Fruit fly (Drosophila melanogaster) whole organism, embryonic: ENCODE data around the gene alpha4GT2.
A peak's percentile ranks its signal among the peaks of the same experiment; 100 is the strongest.

Source experiments
- Atf-2 ChIP-seq: fragments of 200-800 bp; sonication (Bioruptor generic); optimal IDR thresholded peaks from 2 replicates; lab custom pipeline; 2016; ENCODE audit warnings: missing biosample characterization, missing genetic modification characterization
- CG10147 ChIP-seq: fragments of 200-800 bp; sonication (Bioruptor generic); optimal IDR thresholded peaks from 2 replicates; lab custom pipeline; 2019; ENCODE audit warnings: missing biosample characterization, mild to moderate bottlenecking, missing genetic modification characterization, moderate library complexity
- CG10543 ChIP-seq: fragments of 200-800 bp; sonication (Bioruptor generic); optimal IDR thresholded peaks from 3 replicates; lab custom pipeline; 2017; ENCODE audit warnings: missing biosample characterization, mild to moderate bottlenecking, missing genetic modification characterization, moderate library complexity
- CG10979 ChIP-seq: fragments of 200-800 bp; sonication (Bioruptor generic); optimal IDR thresholded peaks from 2 replicates; lab custom pipeline; 2018; ENCODE audit warnings: missing biosample characterization, mild to moderate bottlenecking, missing genetic modification characterization, moderate library complexity
- CG11504 ChIP-seq: fragments of 200-800 bp; sonication (Bioruptor generic); optimal IDR thresholded peaks from 3 replicates; lab custom pipeline; 2019; ENCODE audit warnings: missing biosample characterization, mild to moderate bottlenecking, missing genetic modification characterization, moderate library complexity
- CG12659 ChIP-seq: fragments of 200-800 bp; sonication (Bioruptor generic); optimal IDR thresholded peaks from 3 replicates; lab custom pipeline; 2017; ENCODE audit warnings: mild to moderate bottlenecking, missing biosample characterization, missing genetic modification reagents, missing genetic modification characterization
- CG12744 ChIP-seq: fragments of 200-800 bp; sonication (Bioruptor generic); optimal IDR thresholded peaks from 2 replicates; lab custom pipeline; 2016; ENCODE audit warnings: missing biosample characterization, missing genetic modification characterization
- CG13424 ChIP-seq: fragments of 200-800 bp; sonication (Bioruptor generic); optimal IDR thresholded peaks from 2 replicates; lab custom pipeline; 2019; ENCODE audit warnings: missing biosample characterization, mild to moderate bottlenecking, missing genetic modification characterization, moderate library complexity
- CG15269 ChIP-seq: fragments of 200-800 bp; sonication (Bioruptor generic); optimal IDR thresholded peaks from 2 replicates; lab custom pipeline; 2018; ENCODE audit warnings: missing biosample characterization, mild to moderate bottlenecking, missing genetic modification characterization, moderate library complexity
- CG15696 ChIP-seq: fragments of 200-800 bp; sonication (Bioruptor generic); optimal IDR thresholded peaks from 2 replicates; lab custom pipeline; 2019; ENCODE audit warnings: missing biosample characterization, mild to moderate bottlenecking, missing genetic modification characterization, moderate library complexity
- CG17186 ChIP-seq: fragments of 200-800 bp; sonication (Bioruptor generic); optimal IDR thresholded peaks from 3 replicates; lab custom pipeline; 2017; ENCODE audit warnings: missing biosample characterization, missing genetic modification reagents, missing genetic modification characterization
- CG17568 ChIP-seq: fragments of 200-800 bp; sonication (Bioruptor generic); optimal IDR thresholded peaks from 2 replicates; lab custom pipeline; 2018; ENCODE audit warnings: missing biosample characterization, mild to moderate bottlenecking, missing genetic modification characterization, moderate library complexity
- CG18262 ChIP-seq: fragments of 200-800 bp; optimal IDR thresholded peaks from 3 replicates; lab custom pipeline; 2019; ENCODE audit warnings: missing biosample characterization, mild to moderate bottlenecking, missing genetic modification characterization, moderate library complexity
- CG18599 ChIP-seq: fragments of 200-800 bp; sonication (Bioruptor generic); optimal IDR thresholded peaks from 3 replicates; lab custom pipeline; 2017; ENCODE audit warnings: missing biosample characterization, missing genetic modification characterization, mild to moderate bottlenecking, moderate library complexity, missing genetic modification reagents
- CG2116 ChIP-seq: fragments of 200-800 bp; sonication (Bioruptor generic); optimal IDR thresholded peaks from 3 replicates; lab custom pipeline; 2018; ENCODE audit warnings: missing biosample characterization, mild to moderate bottlenecking, missing genetic modification characterization
- CG2678 ChIP-seq: fragments of 200-800 bp; sonication (Bioruptor generic); optimal IDR thresholded peaks from 3 replicates; lab custom pipeline; 2019; ENCODE audit warnings: missing biosample characterization, mild to moderate bottlenecking, missing genetic modification characterization, moderate library complexity
- CG3726 ChIP-seq: fragments of 200-800 bp; sonication (Bioruptor generic); IDR thresholded peaks from 3 replicates; pipeline ENCODE4, ENCODE4 v1.3.6; 2022; ENCODE audit warnings: missing biosample characterization, missing genetic modification characterization
- CG4328 ChIP-seq: fragments of 200-800 bp; sonication (Bioruptor generic); optimal IDR thresholded peaks from 3 replicates; lab custom pipeline; 2017; ENCODE audit warnings: missing biosample characterization, missing genetic modification reagents, missing genetic modification characterization
- CG4424 ChIP-seq: fragments of 200-800 bp; sonication (Bioruptor generic); optimal IDR thresholded peaks from 3 replicates; lab custom pipeline; 2016; ENCODE audit warnings: missing biosample characterization, missing genetic modification characterization
- CG6765 ChIP-seq: fragments of 200-800 bp; sonication (Bioruptor generic); optimal IDR thresholded peaks from 3 replicates; lab custom pipeline; 2017; ENCODE audit warnings: missing biosample characterization, mild to moderate bottlenecking, missing genetic modification characterization
- CG7839 ChIP-seq: fragments of 200-800 bp; sonication (Bioruptor generic); optimal IDR thresholded peaks from 3 replicates; lab custom pipeline; 2018; ENCODE audit warnings: missing biosample characterization, mild to moderate bottlenecking, missing genetic modification characterization, moderate library complexity
- CG8765 ChIP-seq: fragments of 200-800 bp; sonication (Bioruptor generic); IDR thresholded peaks from 2 replicates; pipeline ENCODE4 v1.3.6; 2022; ENCODE audit warnings: missing biosample characterization, missing genetic modification characterization
- CG9727 ChIP-seq: fragments of 200-800 bp; sonication (Bioruptor generic); optimal IDR thresholded peaks from 3 replicates; lab custom pipeline; 2017; ENCODE audit warnings: missing biosample characterization, mild to moderate bottlenecking, missing genetic modification characterization
- CG9817 ChIP-seq: fragments of 200-800 bp; sonication (Bioruptor generic); optimal IDR thresholded peaks from 2 replicates; lab custom pipeline; 2018; ENCODE audit warnings: missing biosample characterization, mild to moderate bottlenecking, missing genetic modification characterization, moderate library complexity
- CG9932 ChIP-seq: fragments of 200-800 bp; sonication (Bioruptor generic); IDR thresholded peaks from 2 replicates; pipeline ENCODE4 v1.3.6; 2022; ENCODE audit warnings: missing biosample characterization, missing genetic modification characterization
- Chrac-16 ChIP-seq: fragments of 200-800 bp; sonication (Bioruptor generic); optimal IDR thresholded peaks from 3 replicates; lab custom pipeline; 2016; ENCODE audit warnings: missing biosample characterization, missing genetic modification characterization
- CoRest ChIP-seq: fragments of 200-800 bp; sonication (Bioruptor generic); optimal IDR thresholded peaks from 3 replicates; lab custom pipeline; 2018; ENCODE audit warnings: missing biosample characterization, mild to moderate bottlenecking, missing genetic modification characterization, moderate library complexity
- Elba2 ChIP-seq: fragments of 200-800 bp; sonication (Bioruptor generic); optimal IDR thresholded peaks from 3 replicates; lab custom pipeline; 2016; ENCODE audit warnings: missing biosample characterization, missing genetic modification characterization
- Hmr ChIP-seq: fragments of 200-800 bp; sonication (Bioruptor generic); optimal IDR thresholded peaks from 3 replicates; lab custom pipeline; 2017; ENCODE audit warnings: mild to moderate bottlenecking, missing biosample characterization, missing genetic modification reagents, missing genetic modification characterization
- Hr51 ChIP-seq, 2 experiments: fragments of 200-800 bp; sonication (Bioruptor generic); optimal IDR thresholded peaks; 2 replicates in 1 of 2; 3 replicates in 1 of 2; lab custom pipeline; 2016 to 2018; ENCODE audit warnings: missing biosample characterization in 2 of 2, missing genetic modification characterization in 2 of 2, mild to moderate bottlenecking in 1 of 2, moderate library complexity in 1 of 2
- Meics ChIP-seq: fragments of 200-800 bp; sonication (Bioruptor generic); optimal IDR thresholded peaks from 2 replicates; lab custom pipeline; 2017; ENCODE audit warnings: missing biosample characterization, mild to moderate bottlenecking, missing genetic modification characterization
- Stat92E ChIP-seq, 3 experiments: fragments of >200 bp in 2 of 3; fragments of 200-800 bp in 1 of 3; sonication (Bioruptor generic) in 1 of 3; optimal IDR thresholded peaks; 2 replicates each; lab custom pipeline; 2017 to 2019; ENCODE audit warnings: missing biosample characterization in 3 of 3, missing genetic modification characterization in 3 of 3, mild to moderate bottlenecking in 1 of 3, moderate library complexity in 1 of 3
- bcd ChIP-seq: fragments of 200-800 bp; sonication (Bioruptor generic); optimal IDR thresholded peaks from 2 replicates; lab custom pipeline; 2017; ENCODE audit warnings: missing biosample characterization, mild to moderate bottlenecking, missing genetic modification characterization
- caup ChIP-seq: fragments of 200-800 bp; sonication (Bioruptor generic); optimal IDR thresholded peaks from 3 replicates; lab custom pipeline; 2017; ENCODE audit warnings: missing biosample characterization, mild to moderate bottlenecking, missing genetic modification characterization, moderate library complexity; ENCODE audit not compliant: severe bottlenecking
- cwo ChIP-seq: fragments of 200-800 bp; sonication (Bioruptor generic); optimal IDR thresholded peaks from 3 replicates; lab custom pipeline; 2017; ENCODE audit warnings: missing biosample characterization, missing genetic modification characterization, mild to moderate bottlenecking, moderate library complexity, missing genetic modification reagents
- dan ChIP-seq: fragments of 200-800 bp; sonication (Bioruptor generic); IDR thresholded peaks from 2 replicates; pipeline ENCODE4 v1.3.6; 2022; ENCODE audit warnings: missing biosample characterization, missing genetic modification characterization
- dmrt99B ChIP-seq: fragments of 200-800 bp; sonication (Bioruptor generic); optimal IDR thresholded peaks from 2 replicates; lab custom pipeline; 2018; ENCODE audit warnings: missing biosample characterization, mild to moderate bottlenecking, missing genetic modification characterization, moderate library complexity
- gem ChIP-seq: fragments of 200-800 bp; sonication (Bioruptor generic); optimal IDR thresholded peaks from 2 replicates; lab custom pipeline; 2019; ENCODE audit warnings: missing biosample characterization, mild to moderate bottlenecking, missing genetic modification characterization, moderate library complexity
- hkb ChIP-seq, 2 experiments: fragments of 200-800 bp in 1 of 2; fragments of >200 bp in 1 of 2; sonication (Bioruptor generic) in 1 of 2; IDR thresholded peaks in 1 of 2; optimal IDR thresholded peaks in 1 of 2; 2 replicates each; pipeline versions ENCODE4 v1.3.6 to Lab custom; 2017 to 2022; ENCODE audit warnings: missing biosample characterization in 1 of 2, missing genetic modification characterization in 1 of 2
- lab ChIP-seq: fragments of 200-800 bp; sonication (Bioruptor generic); optimal IDR thresholded peaks from 3 replicates; lab custom pipeline; 2017; ENCODE audit warnings: missing biosample characterization, missing genetic modification characterization, mild to moderate bottlenecking, moderate library complexity, missing genetic modification reagents
- mam ChIP-seq: fragments of 200-800 bp; sonication (Bioruptor generic); optimal IDR thresholded peaks from 3 replicates; lab custom pipeline; 2016; ENCODE audit warnings: missing biosample characterization, missing genetic modification characterization
- peb ChIP-seq: fragments of 200-800 bp; sonication (Bioruptor generic); IDR thresholded peaks from 2 replicates; pipeline ENCODE4 v1.3.6; 2022; ENCODE audit warnings: missing biosample characterization, missing genetic modification characterization
- phol ChIP-seq: fragments of 200-800 bp; sonication (Bioruptor generic); optimal IDR thresholded peaks from 3 replicates; lab custom pipeline; 2018; ENCODE audit warnings: missing biosample characterization, mild to moderate bottlenecking, missing genetic modification characterization, moderate library complexity
- ro ChIP-seq: fragments of 200-800 bp; sonication (Bioruptor generic); IDR thresholded peaks from 2 replicates; pipeline ENCODE4 v1.3.6; 2022; ENCODE audit warnings: missing biosample characterization, missing genetic modification characterization
- scrt ChIP-seq: fragments of 200-800 bp; sonication (Bioruptor generic); optimal IDR thresholded peaks from 2 replicates; lab custom pipeline; 2018; ENCODE audit warnings: missing biosample characterization, mild to moderate bottlenecking, missing genetic modification characterization, moderate library complexity
- wdn ChIP-seq: fragments of 200-800 bp; sonication (Bioruptor generic); IDR thresholded peaks from 2 replicates; pipeline ENCODE4 v1.3.6; 2022; ENCODE audit warnings: missing biosample characterization, missing genetic modification characterization
- yki ChIP-seq: fragments of >200 bp; optimal IDR thresholded peaks from 3 replicates; lab custom pipeline; 2018

alpha4GT2 gene

DNA sequence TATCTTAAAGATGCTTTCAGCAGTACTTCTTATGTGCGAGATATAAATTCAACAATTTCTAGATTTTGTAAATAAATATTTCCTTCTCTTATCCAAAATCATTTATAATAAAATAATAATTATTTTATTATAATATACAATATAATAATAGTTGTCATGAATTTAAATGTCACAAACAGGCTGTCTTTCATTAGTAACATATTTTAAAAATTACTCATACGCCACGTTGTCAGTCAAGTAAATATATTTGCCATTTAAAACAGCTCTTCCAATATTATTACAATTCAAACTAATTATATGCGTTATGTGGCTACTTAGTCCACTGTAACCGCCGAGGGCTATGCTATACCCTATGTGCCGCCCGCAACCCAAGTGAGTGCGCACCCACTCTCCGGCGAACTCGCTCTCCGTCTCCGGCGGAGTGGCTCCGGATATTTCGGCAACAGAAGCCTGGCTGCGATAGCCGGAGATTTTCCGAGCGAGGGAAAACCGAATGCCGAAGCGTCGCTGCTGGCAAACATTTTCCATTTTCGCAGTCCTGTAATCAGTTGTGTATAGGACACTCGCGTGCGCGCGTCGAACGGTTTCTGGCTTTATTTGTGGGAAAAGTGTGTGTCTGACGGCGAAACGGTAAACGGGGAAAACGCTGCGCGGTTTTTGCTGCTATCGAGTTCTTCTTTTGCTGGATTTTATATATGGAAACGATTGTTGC is 23.7 kb downstream of the alpha4GT2 start, which contains the start of gene CG5890 (continued):
- TF ChIP-seq CG6765 (GFP tag; lab: Kevin White, UChicago) (peak; percentile 21), caup (GFP tag; lab: Kevin White, UChicago) (peak; percentile 6), dmrt99B (tag; lab: Kevin White, UChicago) (peak; percentile 48), CG15269 (no peak), hkb (optimal IDR thresholded peaks at IDR 0.05; lab: Kevin White, UChicago) (no peak), hkb (GFP tag; IDR thresholded peaks at IDR 0.05; lab: Robert Waterston, UW) (no peak), dan (GFP tag; lab: Robert Waterston, UW) (no peak), Stat92E (GFP tag; optimal IDR thresholded peaks at IDR 0.05; lab: Kevin White, UChicago) (no peak), CG17186 (GFP tag; lab: Kevin White, UChicago) (no peak), CG10979 (tag; lab: Kevin White, UChicago) (no peak), lab (GFP tag; lab: Kevin White, UChicago) (peak; percentile 64), ro (GFP tag; lab: Robert Waterston, UW) (no peak), CG11504 (peak; percentile 55), CG18262 (no peak), CG7839 (peak; percentile 57), CG8765 (GFP tag; lab: Robert Waterston, UW) (no peak), phol (tag; lab: Kevin White, UChicago) (no peak), Meics (GFP tag; lab: Kevin White, UChicago) (peak; percentile 72), gem (tag; lab: Kevin White, UChicago) (peak; percentile 48), CG4424 (no peak), Hmr (GFP tag; lab: Kevin White, UChicago) (peak; percentile 62), CG9727 (GFP tag; lab: Kevin White, UChicago) (peak; percentile 37), CG9932 (GFP tag; lab: Robert Waterston, UW) (0 out of 2 replicates have a peak, but pooled peaks have one; percentile 14), Chrac-16 (no peak), CG10543 (GFP tag; lab: Kevin White, UChicago) (peak; percentile 34), CG9817 (tag; lab: Kevin White, UChicago) (peak; percentile 8), CG2116 (GFP tag; lab: Kevin White, UChicago) (no peak), CoRest (tag; lab: Kevin White, UChicago) (peak; percentile 27), Hr51 (GFP tag; optimal IDR thresholded peaks at IDR 0.05; lab: Kevin White, UChicago) (peak in 1 of 2 experiments; percentile 44), CG4328 (GFP tag; lab: Kevin White, UChicago) (peak; percentile 8), CG12744 (GFP tag; lab: Kevin White, UChicago) (no peak), CG10147 (GFP tag; lab: Kevin White, UChicago) (peak; percentile 39), CG13424 (peak; percentile 24), Atf-2 (GFP tag; lab: Kevin White, UChicago) (no peak), CG12659 (GFP tag; lab: Kevin White, UChicago) (peak; percentile 7), CG2678 (tag; lab: Kevin White, UChicago) (peak; percentile 72), CG3726 (GFP tag; lab: Robert Waterston, UW) (no peak), wdn (GFP tag; lab: Robert Waterston, UW) (no peak), yki (lab: Kevin White, UChicago) (no peak), CG15696 (no peak), cwo (GFP tag; lab: Kevin White, UChicago) (peak; percentile 48), bcd (GFP tag; lab: Kevin White, UChicago) (peak; percentile 25), scrt (GFP tag; lab: Kevin White, UChicago) (peak; percentile 12), CG18599 (GFP tag; lab: Kevin White, UChicago) (peak; percentile 67), Elba2 (GFP tag; lab: Kevin White, UChicago) (no peak), CG17568 (GFP tag; lab: Kevin White, UChicago) (no peak), peb (no peak), mam (no peak)
